Worm (Caenorhabditis elegans): ENCODE data around the gene ZK1058.9.

ce11 chrIII:3893992-3894391 lies 32.0 kb downstream of the ZK1058.9 start:
- TF ChIP-seq ces-1 (GFP tag; optimal IDR thresholded peaks at IDR 0.05) (no peak), unc-39 (tag; optimal IDR thresholded peaks at IDR 0.05) (no peak), ceh-83 (GFP tag; optimal IDR thresholded peaks at IDR 0.05) (no peak), snpc-4 (tag; optimal IDR thresholded peaks at IDR 0.05) (no peak), nhr-28 (tag; optimal IDR thresholded peaks at IDR 0.05) (no peak), elt-1 (tag; optimal IDR thresholded peaks at IDR 0.05; ENCODE audit: borderline replicate concordance, insufficient read depth) (no peak), elt-3 (tag; optimal IDR thresholded peaks at IDR 0.05) (no peak), unc-120 (tag; optimal IDR thresholded peaks at IDR 0.05; ENCODE audit: poor library complexity, severe bottlenecking) (no peak), M03D4.4 (tag; optimal IDR thresholded peaks at IDR 0.05) (no peak)
